Fruit fly (Drosophila melanogaster) whole organism: ENCODE measurements around the gene Ir67a.

ENCODE experiments used
- CG8478 ChIP-seq: fragments of >200 bp; optimal IDR thresholded peaks from 2 replicates; lab custom pipeline; 2018; ENCODE audit warnings: inconsistent platforms
- Dll ChIP-seq: fragments of >200 bp; optimal IDR thresholded peaks from 2 replicates; lab custom pipeline; 2017
- EcR ChIP-seq, 2 experiments: fragments of >200 bp; optimal IDR thresholded peaks; 2 replicates each; lab custom pipeline; 2017; ENCODE audit warnings: missing biosample characterization in 2 of 2, missing genetic modification characterization in 2 of 2, missing genetic modification reagents in 2 of 2
- pan ChIP-seq: fragments of >200 bp; optimal IDR thresholded peaks from 2 replicates; lab custom pipeline; 2017
- psq ChIP-seq: fragments of >200 bp; optimal IDR thresholded peaks from 2 replicates; lab custom pipeline; 2017
- usp ChIP-seq: fragments of >200 bp; optimal IDR thresholded peaks from 2 replicates; lab custom pipeline; 2017; ENCODE audit warnings: missing biosample characterization, missing genetic modification characterization, mixed read lengths

Gene Ir67a

DNA sequence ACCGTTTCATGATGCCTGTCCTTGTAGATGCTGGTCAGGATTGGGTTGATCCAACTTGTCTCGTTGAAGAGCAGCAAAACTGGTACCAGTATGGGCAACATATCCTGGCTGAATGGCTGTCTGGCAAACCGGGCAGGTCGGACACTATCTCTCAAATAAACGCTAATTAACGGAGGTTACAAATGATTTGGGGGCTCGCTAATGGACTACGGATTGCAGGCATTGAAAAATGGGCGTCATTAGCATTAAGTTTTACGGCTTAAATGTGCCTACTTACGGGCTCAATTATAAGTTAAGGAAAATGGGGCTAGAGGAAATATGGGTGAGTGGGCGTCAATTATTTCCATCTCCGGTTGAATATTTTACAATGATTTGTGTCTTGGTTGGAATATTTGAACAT, at the start of gene Ir67a:
TSS of gene Ir67a (minus strand) at position 101 of the 400 bp plus-strand sequence.
- TF ChIP-seq usp (GFP tag; lab: Kevin White, UChicago) (no peak), psq (lab: Kevin White, UChicago) (no peak), Dll (lab: Kevin White, UChicago) (no peak), EcR (GFP tag; optimal IDR thresholded peaks at IDR 0.05; lab: Kevin White, UChicago) (no peak), CG8478 (lab: Kevin White, UChicago) (no peak)

dm6 chr3L:9583388-9583787, 39.6 kb upstream of the Ir67a start:
- no peak for TF ChIP-seq EcR (GFP tag; optimal IDR thresholded peaks at IDR 0.05; lab: Kevin White, UChicago)
- TF ChIP-seq pan (lab: Kevin White, UChicago): no peak
- TF ChIP-seq usp (GFP tag; lab: Kevin White, UChicago): no peak

dm6 chr3L:9571629-9572028, 27.8 kb upstream of the Ir67a start:
- TF ChIP-seq EcR (GFP tag; optimal IDR thresholded peaks at IDR 0.05; lab: Kevin White, UChicago) (no peak), usp (GFP tag; lab: Kevin White, UChicago) (no peak), CG8478 (lab: Kevin White, UChicago) (no peak), Dll (lab: Kevin White, UChicago) (no peak), pan (lab: Kevin White, UChicago) (no peak), psq (lab: Kevin White, UChicago) (no peak)

dm6 chr3L:9569849-9570248, 26.1 kb upstream of the Ir67a start:
- TF ChIP-seq CG8478 (lab: Kevin White, UChicago) (no peak), pan (lab: Kevin White, UChicago) (no peak), usp (GFP tag; lab: Kevin White, UChicago) (no peak), Dll (lab: Kevin White, UChicago) (no peak), EcR (GFP tag; optimal IDR thresholded peaks at IDR 0.05; lab: Kevin White, UChicago) (no peak), psq (lab: Kevin White, UChicago) (no peak)

- TF ChIP-seq psq (lab: Kevin White, UChicago): no peak
- no peak for TF ChIP-seq usp (GFP tag; lab: Kevin White, UChicago)
- TF ChIP-seq CG8478 (lab: Kevin White, UChicago): no peak
- no peak for TF ChIP-seq pan (lab: Kevin White, UChicago)
- no peak for TF ChIP-seq EcR (GFP tag; optimal IDR thresholded peaks at IDR 0.05; lab: Kevin White, UChicago)
- no peak for TF ChIP-seq Dll (lab: Kevin White, UChicago)
These were observed 25.4 kb upstream of the Ir67a start for dm6 chr3L:9569194-9569593.

- TF ChIP-seq usp (GFP tag; lab: Kevin White, UChicago) (no peak), CG8478 (lab: Kevin White, UChicago) (no peak), psq (lab: Kevin White, UChicago) (no peak), pan (lab: Kevin White, UChicago) (no peak), Dll (lab: Kevin White, UChicago) (no peak), EcR (GFP tag; optimal IDR thresholded peaks at IDR 0.05; lab: Kevin White, UChicago) (no peak)
These were observed 23.9 kb upstream of the Ir67a start for dm6 chr3L:9567748-9568147.

DNA sequence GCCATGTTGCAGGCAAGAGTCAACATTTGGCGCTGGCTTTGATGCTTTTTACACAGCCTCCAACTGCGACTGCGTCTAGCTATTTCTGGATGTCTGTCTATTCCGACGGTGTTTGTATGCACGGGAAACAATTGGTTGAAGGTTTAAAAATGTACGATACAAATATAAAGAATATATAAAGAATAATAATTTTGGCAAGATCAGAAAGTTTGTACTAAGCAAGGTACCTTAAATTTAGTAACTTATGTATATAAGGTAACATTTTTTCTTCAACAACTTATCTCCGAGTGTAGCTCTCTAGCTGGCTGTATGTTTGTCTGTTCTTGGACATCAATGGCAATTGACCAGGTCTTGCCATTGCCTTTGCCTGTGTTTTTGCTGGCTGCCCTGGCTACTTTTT, 23.1 kb upstream of the Ir67a start:
- no peak for TF ChIP-seq usp (GFP tag; lab: Kevin White, UChicago)
- TF ChIP-seq Dll (lab: Kevin White, UChicago): no peak
- TF ChIP-seq psq (lab: Kevin White, UChicago): no peak
- TF ChIP-seq CG8478 (lab: Kevin White, UChicago): no peak
- TF ChIP-seq pan (lab: Kevin White, UChicago): no peak
- no peak for TF ChIP-seq EcR (GFP tag; optimal IDR thresholded peaks at IDR 0.05; lab: Kevin White, UChicago)

- TF ChIP-seq EcR (GFP tag; optimal IDR thresholded peaks at IDR 0.05; lab: Kevin White, UChicago) (no peak), pan (lab: Kevin White, UChicago) (no peak), usp (GFP tag; lab: Kevin White, UChicago) (no peak), CG8478 (lab: Kevin White, UChicago) (no peak), psq (lab: Kevin White, UChicago) (no peak), Dll (lab: Kevin White, UChicago) (no peak)
These were observed 15.2 kb upstream of the Ir67a start for dm6 chr3L:9559040-9559439.

DNA sequence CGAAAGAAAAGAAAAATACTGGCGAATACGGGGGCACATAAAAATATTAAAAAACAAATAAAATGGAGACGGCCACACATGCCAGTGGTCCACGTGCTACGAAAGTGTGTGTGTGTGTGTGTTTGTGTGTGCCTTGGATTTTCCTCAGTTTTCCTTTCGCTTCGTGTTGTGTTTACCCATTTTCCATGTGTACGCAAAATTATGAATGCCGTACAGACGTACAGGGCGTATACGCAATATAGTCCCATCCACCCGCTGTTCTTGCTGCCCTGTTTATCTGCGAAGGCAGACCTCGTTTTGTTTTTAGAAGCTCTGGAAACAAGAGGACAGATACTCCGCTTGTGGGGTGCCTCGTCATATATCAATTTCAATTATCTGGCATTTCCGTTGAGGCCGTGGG, 12.9 kb upstream of the Ir67a start:
- TF ChIP-seq CG8478 (lab: Kevin White, UChicago) (no peak), Dll (lab: Kevin White, UChicago) (no peak), psq (lab: Kevin White, UChicago) (no peak), usp (GFP tag; lab: Kevin White, UChicago) (no peak), pan (lab: Kevin White, UChicago) (no peak), EcR (GFP tag; optimal IDR thresholded peaks at IDR 0.05; lab: Kevin White, UChicago) (no peak)

DNA sequence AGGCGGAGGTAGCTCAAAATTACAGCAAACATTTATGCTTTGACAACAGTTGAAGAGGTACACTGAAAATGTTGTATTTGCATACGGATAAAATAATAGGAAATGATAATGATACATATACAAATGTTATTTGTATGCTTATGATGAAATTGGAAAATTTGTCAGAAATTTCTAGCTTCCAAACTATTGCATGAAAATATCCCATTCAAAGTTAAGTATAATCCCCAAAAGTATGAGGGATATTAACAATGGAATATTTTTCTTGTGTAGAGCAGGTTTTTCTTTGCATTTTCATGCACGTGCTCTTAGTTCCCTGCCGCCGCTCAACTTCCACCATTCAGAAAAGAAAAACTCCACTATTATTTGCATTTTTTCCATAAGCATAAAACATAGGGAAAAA, 11.2 kb upstream of the Ir67a start:
- TF ChIP-seq CG8478 (lab: Kevin White, UChicago) (no peak), psq (lab: Kevin White, UChicago) (no peak), EcR (GFP tag; optimal IDR thresholded peaks at IDR 0.05; lab: Kevin White, UChicago) (no peak), pan (lab: Kevin White, UChicago) (no peak), Dll (lab: Kevin White, UChicago) (no peak), usp (GFP tag; lab: Kevin White, UChicago) (no peak)

- no peak for TF ChIP-seq pan (lab: Kevin White, UChicago)
- TF ChIP-seq psq (lab: Kevin White, UChicago): no peak
- no peak for TF ChIP-seq Dll (lab: Kevin White, UChicago)
- TF ChIP-seq EcR (GFP tag; optimal IDR thresholded peaks at IDR 0.05; lab: Kevin White, UChicago): no peak
- TF ChIP-seq CG8478 (lab: Kevin White, UChicago): no peak
- no peak for TF ChIP-seq usp (GFP tag; lab: Kevin White, UChicago)
These were observed 8.5 kb upstream of the Ir67a start for dm6 chr3L:9552190-9552809.
